Worm (Caenorhabditis elegans) whole organism, midembryonic: ENCODE measurements around the gene T24B8.3.

Experiments used
- T22C8.4 ChIP-seq: fragments of 200-800 bp; sonication (Bioruptor generic); IDR thresholded peaks from 2 replicates; pipeline ENCODE4 v1.3.6; 2022; ENCODE audit warnings: missing genetic modification characterization, missing compliant biosample characterization
- cog-1 ChIP-seq: sonication (generic microtip); optimal IDR thresholded peaks from 2 replicates; lab custom pipeline; 2016; ENCODE audit warnings: missing genetic modification characterization, missing compliant biosample characterization
- flt-1 ChIP-seq: fragments of 200-800 bp; sonication (Bioruptor generic); IDR thresholded peaks from 2 replicates; pipeline ENCODE4 v1.3.6; 2022; ENCODE audit warnings: missing genetic modification characterization, missing compliant biosample characterization
- klf-2 ChIP-seq: fragments of 200-800 bp; sonication (Bioruptor generic); conservative IDR thresholded peaks from 2 replicates; pipeline ENCODE4 v1.3.6; 2022; ENCODE audit warnings: missing genetic modification reagents, missing genetic modification characterization, missing compliant biosample characterization
- med-1 ChIP-seq: sonication (generic microtip); optimal IDR thresholded peaks from 2 replicates; lab custom pipeline; 2017; ENCODE audit warnings: missing genetic modification characterization, mild to moderate bottlenecking, missing compliant biosample characterization, antibody characterized with exemption, missing genetic modification reagents; ENCODE audit not compliant: insufficient read depth
- ref-1 ChIP-seq: fragments of 200-800 bp; sonication (Bioruptor generic); conservative IDR thresholded peaks from 2 replicates; pipeline ENCODE4 v1.3.6; 2022; ENCODE audit warnings: missing genetic modification reagents, missing genetic modification characterization, missing compliant biosample characterization
- tab-1 ChIP-seq: fragments of 200-800 bp; sonication (Bioruptor generic); IDR thresholded peaks from 2 replicates; pipeline ENCODE4 v1.3.6; 2022; ENCODE audit warnings: missing genetic modification characterization, missing compliant biosample characterization
- ztf-23 ChIP-seq: fragments of 200-800 bp; sonication (Bioruptor generic); IDR thresholded peaks from 2 replicates; pipeline ENCODE4 v1.3.6; 2022; ENCODE audit warnings: missing genetic modification reagents, missing genetic modification characterization, missing compliant biosample characterization
- ztf-29 ChIP-seq: fragments of 200-800 bp; sonication (Bioruptor generic); IDR thresholded peaks from 2 replicates; pipeline ENCODE4 v1.3.6; 2022; ENCODE audit warnings: missing genetic modification reagents, missing genetic modification characterization, missing compliant biosample characterization

DNA sequence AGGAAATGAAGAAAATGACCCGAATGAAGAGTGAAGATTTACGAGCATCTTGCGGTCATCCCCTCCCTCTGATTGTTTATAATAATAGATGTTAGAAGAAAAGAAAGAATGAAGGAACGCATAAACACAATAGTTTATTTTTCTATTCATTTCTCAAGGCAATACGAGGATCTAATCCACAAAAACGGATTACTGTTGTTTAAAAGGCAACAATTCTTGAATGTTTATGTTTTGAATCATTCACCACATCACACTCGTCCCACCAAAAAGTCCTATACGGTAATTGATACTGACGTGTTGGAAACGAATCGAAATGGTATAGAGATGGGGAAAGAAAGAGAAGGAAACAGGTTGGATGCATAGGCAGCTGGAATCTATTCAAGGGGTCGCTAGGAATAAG is 39.3 kb downstream of the T24B8.3 start:
- no peak for TF ChIP-seq T22C8.4 (GFP tag; lab: Robert Waterston, UW)
- TF ChIP-seq cog-1, result no peak
- TF ChIP-seq ref-1 (GFP tag; lab: Robert Waterston, UW), result no peak
- TF ChIP-seq tab-1 (GFP tag; lab: Robert Waterston, UW), result no peak
- no peak for TF ChIP-seq med-1 (GFP tag; lab: Kevin White, UChicago)
- TF ChIP-seq klf-2 (GFP tag; lab: Robert Waterston, UW), result no peak
- TF ChIP-seq flt-1 (GFP tag; lab: Robert Waterston, UW), result no peak
- no peak for TF ChIP-seq ztf-23 (GFP tag; lab: Robert Waterston, UW)
- no peak for TF ChIP-seq ztf-29 (GFP tag; lab: Robert Waterston, UW)
